Fruit fly (Drosophila melanogaster): ENCODE data around the gene Gr93b.

- TF ChIP-seq ato (GFP tag; IDR thresholded peaks at IDR 0.05; ENCODE audit: partially characterized antibody) (no peak), slp2 (GFP tag; optimal IDR thresholded peaks at IDR 0.05) (no peak), CG2120 (GFP tag; optimal IDR thresholded peaks at IDR 0.05) (no peak), BEAF-32 (GFP tag; optimal IDR thresholded peaks at IDR 0.05) (no peak), Chrac-16 (GFP tag; optimal IDR thresholded peaks at IDR 0.05) (no peak)
Observed at dm6 chr3R:21864484-21864883, 20.9 kb upstream of the Gr93b start.
